Worm (Caenorhabditis elegans) whole organism, L3 larva: Measurements from ENCODE around the gene grd-1.
A peak's percentile ranks its signal among the peaks of the same experiment; 100 is the strongest.

ENCODE experiments used
- R02D3.7 ChIP-seq: fragments of 150-350 bp; optimal IDR thresholded peaks from 2 replicates; lab custom pipeline; 2014; ENCODE audit warnings: missing biosample characterization, missing genetic modification characterization
- ZK546.5 ChIP-seq: sonication (generic microtip); optimal IDR thresholded peaks from 2 replicates; lab custom pipeline; 2017; ENCODE audit warnings: missing biosample characterization, missing genetic modification characterization
- ama-1 ChIP-seq: fragments of 150-350 bp; optimal IDR thresholded peaks from 2 replicates; lab custom pipeline; 2018
- ceh-16 ChIP-seq: sonication (generic microtip); optimal IDR thresholded peaks from 2 replicates; lab custom pipeline; 2017; ENCODE audit warnings: missing biosample characterization, missing genetic modification characterization
- ceh-28 ChIP-seq: fragments of 150-350 bp; optimal IDR thresholded peaks from 2 replicates; lab custom pipeline; 2014; ENCODE audit warnings: missing biosample characterization, missing genetic modification reagents, missing genetic modification characterization
- ceh-82 ChIP-seq: fragments of 150-350 bp; optimal IDR thresholded peaks from 2 replicates; lab custom pipeline; 2014; ENCODE audit warnings: missing biosample characterization, missing genetic modification characterization
- ceh-9 ChIP-seq: sonication (generic microtip); optimal IDR thresholded peaks from 2 replicates; lab custom pipeline; 2018; ENCODE audit warnings: missing biosample characterization, missing genetic modification characterization
- daf-12 ChIP-seq: fragments of 150-350 bp; optimal IDR thresholded peaks from 2 replicates; lab custom pipeline; 2014; ENCODE audit warnings: missing biosample characterization, missing genetic modification reagents, missing genetic modification characterization
- egl-5 ChIP-seq: fragments of 150-350 bp; optimal IDR thresholded peaks from 2 replicates; lab custom pipeline; 2017; ENCODE audit warnings: missing biosample characterization, missing genetic modification reagents, missing genetic modification characterization, inconsistent platforms
- elt-1 ChIP-seq: fragments of 150-350 bp; optimal IDR thresholded peaks from 2 replicates; lab custom pipeline; 2014; ENCODE audit warnings: missing biosample characterization, missing genetic modification characterization
- elt-3 ChIP-seq, 3 experiments: fragments of 150-350 bp in 1 of 3; sonication (generic microtip) in 2 of 3; optimal IDR thresholded peaks; 2 replicates in 2 of 3; 4 replicates in 1 of 3; lab custom pipeline; 2014 to 2017; ENCODE audit warnings: missing biosample characterization in 3 of 3, missing genetic modification characterization in 3 of 3
- eor-1 ChIP-seq, 2 experiments: fragments of 150-350 bp; optimal IDR thresholded peaks; 2 replicates each; lab custom pipeline; 2014 to 2018; ENCODE audit warnings: missing biosample characterization in 2 of 2, missing genetic modification characterization in 2 of 2
- fkh-10 ChIP-seq: sonication (generic microtip); optimal IDR thresholded peaks from 2 replicates; lab custom pipeline; 2017; ENCODE audit warnings: missing biosample characterization, missing genetic modification reagents, missing genetic modification characterization
- fkh-2 ChIP-seq: fragments of 150-350 bp; optimal IDR thresholded peaks from 2 replicates; lab custom pipeline; 2014; ENCODE audit warnings: missing biosample characterization, missing genetic modification reagents, missing genetic modification characterization
- fos-1 ChIP-seq: fragments of 150-350 bp; optimal IDR thresholded peaks from 2 replicates; lab custom pipeline; 2014; ENCODE audit warnings: missing biosample characterization, missing genetic modification characterization
- hmg-11 ChIP-seq: sonication (generic microtip); optimal IDR thresholded peaks from 2 replicates; lab custom pipeline; 2016; ENCODE audit warnings: missing genetic modification characterization, missing compliant biosample characterization
- jun-1 ChIP-seq: fragments of 150-350 bp; optimal IDR thresholded peaks from 2 replicates; lab custom pipeline; 2014; ENCODE audit warnings: missing biosample characterization, missing genetic modification reagents, missing genetic modification characterization
- lin-39 ChIP-seq: fragments of 150-350 bp; optimal IDR thresholded peaks from 2 replicates; lab custom pipeline; 2018; ENCODE audit warnings: missing biosample characterization, missing genetic modification reagents, missing genetic modification characterization
- lsy-12 ChIP-seq: sonication (generic microtip); optimal IDR thresholded peaks from 2 replicates; lab custom pipeline; 2016; ENCODE audit warnings: mild to moderate bottlenecking, missing genetic modification characterization, missing compliant biosample characterization
- mdl-1 ChIP-seq: fragments of 150-350 bp; optimal IDR thresholded peaks from 2 replicates; lab custom pipeline; 2014; ENCODE audit warnings: missing biosample characterization, missing genetic modification characterization
- nfya-1 ChIP-seq: sonication (generic microtip); optimal IDR thresholded peaks from 2 replicates; lab custom pipeline; 2017; ENCODE audit warnings: missing genetic modification characterization, mild to moderate bottlenecking, missing compliant biosample characterization, antibody characterized with exemption, moderate library complexity; ENCODE audit not compliant: insufficient read depth
- nhr-11 ChIP-seq: fragments of 150-350 bp; optimal IDR thresholded peaks from 2 replicates; lab custom pipeline; 2014; ENCODE audit warnings: missing biosample characterization, missing genetic modification characterization
- nhr-12 ChIP-seq: fragments of 150-350 bp; optimal IDR thresholded peaks from 2 replicates; lab custom pipeline; 2014; ENCODE audit warnings: missing biosample characterization, missing genetic modification characterization
- nhr-23 ChIP-seq: fragments of 150-350 bp; optimal IDR thresholded peaks from 2 replicates; lab custom pipeline; 2014; ENCODE audit warnings: missing biosample characterization, missing genetic modification reagents, missing genetic modification characterization
- nhr-237 ChIP-seq: fragments of 150-350 bp; optimal IDR thresholded peaks from 2 replicates; lab custom pipeline; 2014; ENCODE audit warnings: missing biosample characterization, missing genetic modification characterization
- nhr-25 ChIP-seq: sonication (generic microtip); optimal IDR thresholded peaks from 2 replicates; lab custom pipeline; 2017; ENCODE audit warnings: missing biosample characterization, missing genetic modification characterization
- nhr-28 ChIP-seq: fragments of 150-350 bp; optimal IDR thresholded peaks from 2 replicates; lab custom pipeline; 2014; ENCODE audit warnings: missing biosample characterization, missing genetic modification characterization
- nhr-43 ChIP-seq: sonication (generic microtip); optimal IDR thresholded peaks from 2 replicates; lab custom pipeline; 2016; ENCODE audit warnings: mild to moderate bottlenecking, missing genetic modification characterization, missing compliant biosample characterization; ENCODE audit not compliant: poor library complexity, severe bottlenecking
- nhr-67 ChIP-seq: fragments of 150-350 bp; optimal IDR thresholded peaks from 2 replicates; lab custom pipeline; 2014; ENCODE audit warnings: missing biosample characterization, missing genetic modification characterization
- nhr-76 ChIP-seq: fragments of 150-350 bp; sonication (generic microtip); optimal IDR thresholded peaks from 5 replicates; lab custom pipeline; 2014; ENCODE audit warnings: missing biosample characterization, missing genetic modification characterization
- nhr-77 ChIP-seq: fragments of 150-350 bp; optimal IDR thresholded peaks from 2 replicates; lab custom pipeline; 2014; ENCODE audit warnings: missing biosample characterization, missing genetic modification characterization
- pha-4 ChIP-seq: fragments of 150-350 bp; optimal IDR thresholded peaks from 2 replicates; lab custom pipeline; 2014; ENCODE audit warnings: missing biosample characterization, missing genetic modification reagents, missing genetic modification characterization
- pqm-1 ChIP-seq: fragments of 150-350 bp; optimal IDR thresholded peaks from 2 replicates; lab custom pipeline; 2017; ENCODE audit warnings: missing biosample characterization, missing genetic modification characterization, inconsistent platforms
- skn-1 ChIP-seq: fragments of 150-350 bp; optimal IDR thresholded peaks from 2 replicates; lab custom pipeline; 2014; ENCODE audit warnings: missing biosample characterization, missing genetic modification characterization
- snpc-4 ChIP-seq: fragments of 150-350 bp; optimal IDR thresholded peaks from 2 replicates; lab custom pipeline; 2014; ENCODE audit warnings: missing biosample characterization, missing genetic modification characterization
- tbx-2 ChIP-seq: sonication (generic microtip); optimal IDR thresholded peaks from 2 replicates; lab custom pipeline; 2016; ENCODE audit warnings: mild to moderate bottlenecking, missing genetic modification characterization, missing compliant biosample characterization
- unc-39 ChIP-seq: sonication (generic microtip); optimal IDR thresholded peaks from 4 replicates; lab custom pipeline; 2017; ENCODE audit warnings: missing biosample characterization, missing genetic modification characterization
- unc-62 ChIP-seq: fragments of 150-350 bp; sonication (generic microtip); optimal IDR thresholded peaks from 4 replicates; lab custom pipeline; 2014; ENCODE audit warnings: missing biosample characterization, missing genetic modification reagents, missing genetic modification characterization
- zag-1 ChIP-seq: fragments of 150-350 bp; optimal IDR thresholded peaks from 2 replicates; lab custom pipeline; 2014; ENCODE audit warnings: missing biosample characterization, missing genetic modification characterization
- ztf-4 ChIP-seq: fragments of 150-350 bp; optimal IDR thresholded peaks from 2 replicates; lab custom pipeline; 2014; ENCODE audit warnings: missing biosample characterization, missing genetic modification characterization

The grd-1 gene

ce11 chrX:11061904-11062303, 47.3 kb upstream of the grd-1 start, which contains the start of gene lpr-5:
Gene lpr-5, plus strand, starts transcription at chrX:11062123.
- TF ChIP-seq nhr-43 (tag; lab: Kevin White, UChicago) (peak; percentile 8), nhr-25 (peak; percentile 57), elt-1 (tag; lab: Kevin White, UChicago) (peak; percentile 5), nhr-23 (tag; lab: Kevin White, UChicago) (peak; percentile 82), pha-4 (tag; lab: Kevin White, UChicago) (no peak), ZK546.5 (no peak)
- TF ChIP-seq, all 47 proteins: peak for 4

ce11 chrX:11064799-11065198, 44.4 kb upstream of the grd-1 start, which contains the start of gene lpr-4:
Gene lpr-4, plus strand, starts transcription at chrX:11065126.
- no peak for TF ChIP-seq jun-1
- no peak for TF ChIP-seq elt-1 (tag; lab: Kevin White, UChicago)
- TF ChIP-seq ZK546.5, result no peak
- TF ChIP-seq skn-1 (tag; lab: Kevin White, UChicago), result no peak
- no peak for TF ChIP-seq lsy-12 (tag; lab: Kevin White, UChicago)
- TF ChIP-seq fos-1 (tag; lab: Kevin White, UChicago), result no peak
- TF ChIP-seq ceh-28, result no peak
- peak; percentile 49 for TF ChIP-seq nhr-25
- TF ChIP-seq nhr-77 (tag; lab: Kevin White, UChicago), result no peak
- peak; percentile 60 for TF ChIP-seq unc-62 (GFP tag; lab: Kevin White, UChicago)
- TF ChIP-seq ama-1 (lab: Kevin White, UChicago), result no peak
- no peak for TF ChIP-seq nhr-28 (tag; lab: Kevin White, UChicago)
- TF ChIP-seq tbx-2 (tag; lab: Kevin White, UChicago), result no peak
- TF ChIP-seq nhr-12 (tag; lab: Kevin White, UChicago), result no peak
- TF ChIP-seq fkh-2, result no peak
- TF ChIP-seq ztf-4 (tag; lab: Kevin White, UChicago), result no peak
- no peak for TF ChIP-seq hmg-11
- TF ChIP-seq unc-39, result no peak
- peak; percentile 56 for TF ChIP-seq nhr-43 (tag; lab: Kevin White, UChicago)
- no peak for TF ChIP-seq ceh-9 (tag; lab: Kevin White, UChicago)
- no peak for TF ChIP-seq nhr-67 (tag; lab: Kevin White, UChicago)
- no peak for TF ChIP-seq nfya-1
- TF ChIP-seq snpc-4 (tag; lab: Kevin White, UChicago), result no peak
- TF ChIP-seq eor-1 (tag; optimal IDR thresholded peaks at IDR 0.05; lab: Kevin White, UChicago), result no peak
- TF ChIP-seq fkh-10, result no peak
- TF ChIP-seq nhr-11 (tag; lab: Kevin White, UChicago), result no peak
- TF ChIP-seq nhr-23 (tag; lab: Kevin White, UChicago), result peak; percentile 99
- TF ChIP-seq lin-39 (tag; lab: Kevin White, UChicago), result no peak
- no peak for TF ChIP-seq nhr-237

- TF ChIP-seq R02D3.7 (no peak), nhr-23 (tag; lab: Kevin White, UChicago) (peak; percentile 93), nhr-11 (tag; lab: Kevin White, UChicago) (no peak), ceh-82 (tag; lab: Kevin White, UChicago) (no peak), pqm-1 (tag; lab: Kevin White, UChicago) (no peak), nhr-76 (tag; lab: Kevin White, UChicago) (no peak), pha-4 (tag; lab: Kevin White, UChicago) (no peak), eor-1 (tag; optimal IDR thresholded peaks at IDR 0.05; lab: Kevin White, UChicago) (no peak), lsy-12 (tag; lab: Kevin White, UChicago) (no peak), lin-39 (tag; lab: Kevin White, UChicago) (no peak), elt-3 (tag; optimal IDR thresholded peaks at IDR 0.05; lab: Kevin White, UChicago) (no peak), fos-1 (tag; lab: Kevin White, UChicago) (no peak), nhr-43 (tag; lab: Kevin White, UChicago) (peak; percentile 27), tbx-2 (tag; lab: Kevin White, UChicago) (no peak), mdl-1 (no peak), hmg-11 (no peak), fkh-10 (no peak)
Measured at ce11 chrX:11067256-11067655, 42.0 kb upstream of the grd-1 start.

- TF ChIP-seq ztf-4 (tag; lab: Kevin White, UChicago) (no peak), ceh-16 (tag; lab: Kevin White, UChicago) (no peak), pha-4 (tag; lab: Kevin White, UChicago) (no peak), nhr-28 (tag; lab: Kevin White, UChicago) (no peak), snpc-4 (tag; lab: Kevin White, UChicago) (peak; percentile 9), ama-1 (lab: Kevin White, UChicago) (no peak), tbx-2 (tag; lab: Kevin White, UChicago) (no peak), nhr-67 (tag; lab: Kevin White, UChicago) (no peak), fkh-10 (peak; percentile 57), zag-1 (tag; lab: Kevin White, UChicago) (no peak), nfya-1 (peak; percentile 62), lsy-12 (tag; lab: Kevin White, UChicago) (no peak), egl-5 (tag; lab: Kevin White, UChicago) (peak; percentile 2), ZK546.5 (no peak), daf-12 (tag; lab: Kevin White, UChicago) (no peak), hmg-11 (peak; percentile 1), fkh-2 (no peak), mdl-1 (no peak), nhr-25 (no peak), elt-3 (tag; optimal IDR thresholded peaks at IDR 0.05; lab: Kevin White, UChicago) (no peak), unc-39 (no peak), ceh-28 (no peak), lin-39 (tag; lab: Kevin White, UChicago) (peak; percentile 74), nhr-77 (tag; lab: Kevin White, UChicago) (no peak), ceh-82 (tag; lab: Kevin White, UChicago) (no peak)
Measured at ce11 chrX:11068334-11068733, 40.9 kb upstream of the grd-1 start, which contains the start of gene apt-9. Gene apt-9, plus strand, starts transcription at chrX:11068527.
